Fruit fly (Drosophila melanogaster) whole organism, embryonic: ENCODE data around the gene Decay.

Source experiments
- Aef1 ChIP-seq: fragments of 200-800 bp; sonication (Bioruptor generic); IDR thresholded peaks from 3 replicates; pipeline ENCODE4 v1.3.6; 2022; ENCODE audit warnings: missing biosample characterization, missing genetic modification characterization
- Antp ChIP-seq: fragments of 200-800 bp; sonication (Bioruptor generic); optimal IDR thresholded peaks from 3 replicates; lab custom pipeline; 2016; ENCODE audit warnings: missing biosample characterization, missing genetic modification characterization
- CG1024 ChIP-seq: fragments of 200-800 bp; sonication (Bioruptor generic); IDR thresholded peaks from 2 replicates; pipeline ENCODE4 v1.3.6; 2022; ENCODE audit warnings: missing biosample characterization, missing genetic modification characterization
- CG10543 ChIP-seq: fragments of 200-800 bp; sonication (Bioruptor generic); optimal IDR thresholded peaks from 3 replicates; lab custom pipeline; 2017; ENCODE audit warnings: missing biosample characterization, mild to moderate bottlenecking, missing genetic modification characterization, moderate library complexity
- CG17385 ChIP-seq: fragments of 200-800 bp; sonication (Bioruptor generic); optimal IDR thresholded peaks from 3 replicates; lab custom pipeline; 2018; ENCODE audit warnings: missing biosample characterization, mild to moderate bottlenecking, missing genetic modification characterization
- CG17912 ChIP-seq: fragments of 200-800 bp; sonication (Bioruptor generic); optimal IDR thresholded peaks from 2 replicates; lab custom pipeline; 2018; ENCODE audit warnings: missing biosample characterization, mild to moderate bottlenecking, missing genetic modification characterization
- CG18599 ChIP-seq: fragments of 200-800 bp; sonication (Bioruptor generic); optimal IDR thresholded peaks from 3 replicates; lab custom pipeline; 2017; ENCODE audit warnings: missing biosample characterization, missing genetic modification characterization, mild to moderate bottlenecking, moderate library complexity, missing genetic modification reagents
- CG5245 ChIP-seq: fragments of 200-800 bp; sonication (Bioruptor generic); optimal IDR thresholded peaks from 3 replicates; lab custom pipeline; 2016; ENCODE audit warnings: missing biosample characterization, missing genetic modification characterization
- CG6175 ChIP-seq: fragments of 200-800 bp; sonication (Bioruptor generic); IDR thresholded peaks from 3 replicates; pipeline ENCODE4 v1.3.6; 2022; ENCODE audit warnings: missing biosample characterization, missing genetic modification characterization
- CG6791 ChIP-seq: fragments of 200-800 bp; sonication (Bioruptor generic); IDR thresholded peaks from 3 replicates; pipeline ENCODE4 v1.3.6; 2022; ENCODE audit warnings: missing biosample characterization, missing genetic modification characterization; ENCODE audit not compliant: partially characterized antibody
- CG7839 ChIP-seq: fragments of 200-800 bp; sonication (Bioruptor generic); optimal IDR thresholded peaks from 3 replicates; lab custom pipeline; 2018; ENCODE audit warnings: missing biosample characterization, mild to moderate bottlenecking, missing genetic modification characterization, moderate library complexity
- CG9932 ChIP-seq: fragments of 200-800 bp; sonication (Bioruptor generic); IDR thresholded peaks from 2 replicates; pipeline ENCODE4 v1.3.6; 2022; ENCODE audit warnings: missing biosample characterization, missing genetic modification characterization
- Chrac-16 ChIP-seq: fragments of 200-800 bp; sonication (Bioruptor generic); optimal IDR thresholded peaks from 3 replicates; lab custom pipeline; 2016; ENCODE audit warnings: missing biosample characterization, missing genetic modification characterization
- D ChIP-seq, 2 experiments: fragments of 200-800 bp in 1 of 2; fragments of >200 bp in 1 of 2; sonication (Bioruptor generic) in 1 of 2; optimal IDR thresholded peaks; 2 replicates in 1 of 2; 3 replicates in 1 of 2; lab custom pipeline; 2017; ENCODE audit warnings: mild to moderate bottlenecking in 1 of 2, missing biosample characterization in 1 of 2, missing genetic modification characterization in 1 of 2, missing genetic modification reagents in 1 of 2
- Dll ChIP-seq: fragments of 200-800 bp; sonication (Bioruptor generic); IDR thresholded peaks from 4 replicates; pipeline ENCODE4 v1.3.6; 2022; ENCODE audit warnings: missing biosample characterization, missing genetic modification characterization; ENCODE audit not compliant: partially characterized antibody
- Elba2 ChIP-seq: fragments of 200-800 bp; sonication (Bioruptor generic); optimal IDR thresholded peaks from 3 replicates; lab custom pipeline; 2016; ENCODE audit warnings: missing biosample characterization, missing genetic modification characterization
- Hmr ChIP-seq: fragments of 200-800 bp; sonication (Bioruptor generic); optimal IDR thresholded peaks from 3 replicates; lab custom pipeline; 2017; ENCODE audit warnings: mild to moderate bottlenecking, missing biosample characterization, missing genetic modification reagents, missing genetic modification characterization
- Hmx ChIP-seq: fragments of 200-800 bp; sonication (Bioruptor generic); optimal IDR thresholded peaks from 2 replicates; lab custom pipeline; 2016; ENCODE audit warnings: missing biosample characterization, missing genetic modification characterization
- Hr78 ChIP-seq, 2 experiments: fragments of 200-800 bp in 1 of 2; fragments of >200 bp in 1 of 2; sonication (Bioruptor generic) in 1 of 2; optimal IDR thresholded peaks; 2 replicates each; lab custom pipeline; 2017 to 2019; ENCODE audit warnings: missing biosample characterization in 2 of 2, missing genetic modification characterization in 2 of 2, mild to moderate bottlenecking in 1 of 2, moderate library complexity in 1 of 2
- Med ChIP-seq: fragments of 200-800 bp; sonication (Bioruptor generic); peaks from one replicate; lab custom pipeline; 2016; ENCODE audit warnings: missing biosample characterization, missing genetic modification characterization, mild to moderate bottlenecking, inconsistent platforms, moderate library complexity
- Myb ChIP-seq: fragments of 200-800 bp; sonication (Bioruptor generic); optimal IDR thresholded peaks from 2 replicates; lab custom pipeline; 2016; ENCODE audit warnings: missing biosample characterization, missing genetic modification characterization
- Nf-YB ChIP-seq: fragments of 200-800 bp; sonication (Bioruptor generic); optimal IDR thresholded peaks from 3 replicates; lab custom pipeline; 2019; ENCODE audit warnings: missing biosample characterization, mild to moderate bottlenecking, missing genetic modification characterization, moderate library complexity
- Pdp1 ChIP-seq, 2 experiments: fragments of 200-800 bp; sonication (Bioruptor generic); optimal IDR thresholded peaks; 3 replicates each; lab custom pipeline; 2016; ENCODE audit warnings: missing biosample characterization in 2 of 2, missing genetic modification characterization in 2 of 2, mild to moderate bottlenecking in 1 of 2, moderate library complexity in 1 of 2
- Six4 ChIP-seq: fragments of 200-800 bp; sonication (Bioruptor generic); optimal IDR thresholded peaks from 2 replicates; lab custom pipeline; 2016; ENCODE audit warnings: missing biosample characterization, missing genetic modification characterization
- Spps ChIP-seq: fragments of 200-800 bp; sonication (Bioruptor generic); optimal IDR thresholded peaks from 2 replicates; lab custom pipeline; 2018; ENCODE audit warnings: missing biosample characterization, mild to moderate bottlenecking, missing genetic modification characterization
- Sry-δ ChIP-seq: fragments of 200-800 bp; sonication (Bioruptor generic); optimal IDR thresholded peaks from 2 replicates; lab custom pipeline; 2016; ENCODE audit warnings: missing biosample characterization, missing genetic modification characterization
- aop ChIP-seq: fragments of 200-800 bp; sonication (Bioruptor generic); IDR thresholded peaks from 2 replicates; pipeline ENCODE4 v1.3.6; 2022; ENCODE audit warnings: missing biosample characterization, missing genetic modification characterization
- bcd ChIP-seq: fragments of 200-800 bp; sonication (Bioruptor generic); optimal IDR thresholded peaks from 2 replicates; lab custom pipeline; 2017; ENCODE audit warnings: missing biosample characterization, mild to moderate bottlenecking, missing genetic modification characterization
- btn ChIP-seq: fragments of 200-800 bp; sonication (Bioruptor generic); optimal IDR thresholded peaks from 2 replicates; lab custom pipeline; 2016; ENCODE audit warnings: missing biosample characterization, missing genetic modification characterization
- chn ChIP-seq: fragments of 200-800 bp; sonication (Bioruptor generic); optimal IDR thresholded peaks from 2 replicates; lab custom pipeline; 2016; ENCODE audit warnings: missing biosample characterization, missing genetic modification characterization
- crp ChIP-seq, 2 experiments: fragments of 200-800 bp; sonication (Bioruptor generic); optimal IDR thresholded peaks; 2 replicates in 1 of 2; 3 replicates in 1 of 2; lab custom pipeline; 2017; ENCODE audit warnings: missing biosample characterization in 2 of 2, missing genetic modification characterization in 2 of 2, mild to moderate bottlenecking in 1 of 2, moderate library complexity in 1 of 2
- dmrt99B ChIP-seq: fragments of 200-800 bp; sonication (Bioruptor generic); optimal IDR thresholded peaks from 2 replicates; lab custom pipeline; 2018; ENCODE audit warnings: missing biosample characterization, mild to moderate bottlenecking, missing genetic modification characterization, moderate library complexity
- gcm ChIP-seq: fragments of 200-800 bp; sonication (Bioruptor generic); optimal IDR thresholded peaks from 2 replicates; lab custom pipeline; 2019; ENCODE audit warnings: missing biosample characterization, mild to moderate bottlenecking, missing genetic modification characterization, moderate library complexity
- grn ChIP-seq: fragments of 200-800 bp; sonication (Bioruptor generic); optimal IDR thresholded peaks from 3 replicates; lab custom pipeline; 2017; ENCODE audit warnings: missing biosample characterization, missing genetic modification characterization
- h ChIP-seq: fragments of >200 bp; optimal IDR thresholded peaks from 2 replicates; lab custom pipeline; 2017
- kah ChIP-seq: fragments of 200-800 bp; sonication (Bioruptor generic); optimal IDR thresholded peaks from 2 replicates; lab custom pipeline; 2018; ENCODE audit warnings: missing biosample characterization, mild to moderate bottlenecking, missing genetic modification characterization
- nmo ChIP-seq: fragments of 200-800 bp; sonication (Bioruptor generic); optimal IDR thresholded peaks from 2 replicates; lab custom pipeline; 2018; ENCODE audit warnings: missing biosample characterization, mild to moderate bottlenecking, missing genetic modification characterization, moderate library complexity
- oc ChIP-seq: fragments of 200-800 bp; sonication (Bioruptor generic); optimal IDR thresholded peaks from 2 replicates; lab custom pipeline; 2018; ENCODE audit warnings: missing biosample characterization, mild to moderate bottlenecking, missing genetic modification characterization, moderate library complexity
- pros ChIP-seq: fragments of 200-800 bp; sonication (Bioruptor generic); optimal IDR thresholded peaks from 3 replicates; lab custom pipeline; 2019; ENCODE audit warnings: missing biosample characterization, mild to moderate bottlenecking, missing genetic modification characterization, moderate library complexity
- repo ChIP-seq: fragments of 200-800 bp; sonication (Bioruptor generic); optimal IDR thresholded peaks from 2 replicates; lab custom pipeline; 2016; ENCODE audit warnings: missing biosample characterization, missing genetic modification characterization
- shn ChIP-seq: fragments of 200-800 bp; sonication (Bioruptor generic); optimal IDR thresholded peaks from 3 replicates; lab custom pipeline; 2016; ENCODE audit warnings: missing biosample characterization, missing genetic modification characterization
- sr ChIP-seq: fragments of 200-800 bp; sonication (Bioruptor generic); IDR thresholded peaks from 3 replicates; pipeline ENCODE4 v1.3.6; 2022; ENCODE audit warnings: missing biosample characterization, missing genetic modification characterization
- tin ChIP-seq: fragments of 200-800 bp; sonication (Bioruptor generic); optimal IDR thresholded peaks from 3 replicates; lab custom pipeline; 2016; ENCODE audit warnings: missing biosample characterization, missing genetic modification characterization
- tll ChIP-seq, 2 experiments: fragments of 200-800 bp in 1 of 2; fragments of >200 bp in 1 of 2; sonication (Bioruptor generic) in 1 of 2; optimal IDR thresholded peaks; 2 replicates each; lab custom pipeline; 2017 to 2019; ENCODE audit warnings: missing biosample characterization in 2 of 2, missing genetic modification characterization in 2 of 2, mild to moderate bottlenecking in 1 of 2, moderate library complexity in 1 of 2
- vnd ChIP-seq: fragments of 200-800 bp; sonication (Bioruptor generic); IDR thresholded peaks from 3 replicates; pipeline ENCODE4 v1.3.6; 2022; ENCODE audit warnings: missing biosample characterization, missing genetic modification characterization; ENCODE audit not compliant: partially characterized antibody
- vvl ChIP-seq: fragments of 200-800 bp; sonication (Bioruptor generic); IDR thresholded peaks from 2 replicates; pipeline ENCODE4 v1.3.6; 2022; ENCODE audit warnings: missing biosample characterization, missing genetic modification characterization
- zen ChIP-seq: fragments of 200-800 bp; sonication (Bioruptor generic); optimal IDR thresholded peaks from 3 replicates; lab custom pipeline; 2018; ENCODE audit warnings: missing biosample characterization, mild to moderate bottlenecking, missing genetic modification characterization, moderate library complexity

Gene Decay

dm6 chr3R:16526256-16526655 lies 25.4 kb upstream of the Decay start:
- TF ChIP-seq Hmx (GFP tag; lab: Kevin White, UChicago) (no peak), btn (no peak), CG9932 (no peak), crp (GFP tag; optimal IDR thresholded peaks at IDR 0.05; lab: Kevin White, UChicago) (no peak), Six4 (GFP tag; lab: Kevin White, UChicago) (no peak), CG6791 (GFP tag; lab: Robert Waterston, UW) (0 out of 3 replicates have a peak, but pooled peaks have one; percentile 12), Elba2 (GFP tag; lab: Kevin White, UChicago) (peak; percentile 39), tll (GFP tag; optimal IDR thresholded peaks at IDR 0.05; lab: Kevin White, UChicago) (peak in 1 of 2 experiments; percentile 50), D (optimal IDR thresholded peaks at IDR 0.05; lab: Kevin White, UChicago) (peak; percentile 21), D (GFP tag; optimal IDR thresholded peaks at IDR 0.05; lab: Kevin White, UChicago) (no peak), CG10543 (GFP tag; lab: Kevin White, UChicago) (no peak), zen (peak; percentile 96), h (no peak), Chrac-16 (GFP tag; lab: Kevin White, UChicago) (no peak), CG1024 (no peak), CG5245 (GFP tag; lab: Kevin White, UChicago) (no peak), Med (GFP tag; lab: Kevin White, UChicago) (peak; percentile 24), CG17912 (GFP tag; lab: Kevin White, UChicago) (no peak), repo (GFP tag; lab: Kevin White, UChicago) (no peak)
- TF ChIP-seq, all 482 proteins: peak for 6

dm6 chr3R:16525555-16525954 lies 24.7 kb upstream of the Decay start:
- TF ChIP-seq CG18599 (GFP tag; lab: Kevin White, UChicago): no peak
- TF ChIP-seq grn: peak; percentile 62
- peak; percentile 89 for TF ChIP-seq pros (GFP tag; lab: Kevin White, UChicago)
- TF ChIP-seq Nf-YB (GFP tag; lab: Kevin White, UChicago): peak; percentile 12
- TF ChIP-seq zen: peak; percentile 1
- TF ChIP-seq Pdp1 (GFP tag; optimal IDR thresholded peaks at IDR 0.05; lab: Kevin White, UChicago): peak in 1 of 2 experiments; percentile 57
- no peak for TF ChIP-seq dmrt99B (tag; lab: Kevin White, UChicago)
- TF ChIP-seq Med (GFP tag; lab: Kevin White, UChicago): peak; percentile 47
- TF ChIP-seq vvl: peak; percentile 23; the same call in 1 of the 2 replicates
- peak; percentile 79 for TF ChIP-seq oc (tag; lab: Kevin White, UChicago)
- TF ChIP-seq CG6175 (GFP tag; lab: Robert Waterston, UW): no peak
- TF ChIP-seq sr (GFP tag; lab: Robert Waterston, UW): peak; percentile 53; the same call in 2 of the 3 replicates

dm6 chr3R:16524593-16525111 lies 23.8 kb upstream of the Decay start:
- TF ChIP-seq Hmr (no peak), chn (GFP tag; lab: Kevin White, UChicago) (peak; percentile 52), CG7839 (tag; lab: Kevin White, UChicago) (peak; percentile 5), aop (GFP tag; lab: Robert Waterston, UW) (no peak), Aef1 (no peak), kah (GFP tag; lab: Kevin White, UChicago) (no peak), tin (peak; percentile 32), vnd (GFP tag; lab: Robert Waterston, UW) (0 out of 3 replicates have a peak, but pooled peaks have one; percentile 33), Spps (tag; lab: Kevin White, UChicago) (peak; percentile 91), nmo (GFP tag; lab: Kevin White, UChicago) (peak; percentile 40), shn (GFP tag; lab: Kevin White, UChicago) (peak; percentile 36), Dll (GFP tag; lab: Robert Waterston, UW) (no peak), Myb (GFP tag; lab: Kevin White, UChicago) (no peak), Sry-δ (GFP tag; lab: Kevin White, UChicago) (no peak), gcm (GFP tag; lab: Kevin White, UChicago) (peak; percentile 33), CG17385 (GFP tag; lab: Kevin White, UChicago) (peak; percentile 19), Hr78 (GFP tag; optimal IDR thresholded peaks at IDR 0.05; lab: Kevin White, UChicago) (peak in 1 of 2 experiments; percentile 84), bcd (GFP tag; lab: Kevin White, UChicago) (peak; percentile 53), Antp (GFP tag; lab: Kevin White, UChicago) (peak; percentile 48)
